Fruit fly (Drosophila melanogaster) whole organism, wandering third instar larva: ENCODE data around the gene NKCC.

Experiments used
- Abd-B ChIP-seq: fragments of >200 bp; optimal IDR thresholded peaks from 2 replicates; lab custom pipeline; 2017; ENCODE audit warnings: missing biosample characterization, missing genetic modification characterization
- CG9705 ChIP-seq: fragments of 200-800 bp; sonication (Bioruptor generic); optimal IDR thresholded peaks from 2 replicates; lab custom pipeline; 2018; ENCODE audit warnings: missing biosample characterization, mild to moderate bottlenecking, missing genetic modification characterization
- Hnf4 ChIP-seq: fragments of 200-800 bp; sonication (Bioruptor generic); optimal IDR thresholded peaks from 2 replicates; lab custom pipeline; 2016; ENCODE audit warnings: missing biosample characterization, mild to moderate bottlenecking, missing genetic modification characterization
- Hr78 ChIP-seq: fragments of >200 bp; optimal IDR thresholded peaks from 2 replicates; lab custom pipeline; 2017; ENCODE audit warnings: missing biosample characterization, missing genetic modification characterization
- Myc ChIP-seq: fragments of >200 bp; optimal IDR thresholded peaks from 2 replicates; lab custom pipeline; 2017
- fru ChIP-seq: fragments of 200-800 bp; sonication (Bioruptor generic); optimal IDR thresholded peaks from 3 replicates; lab custom pipeline; 2016; ENCODE audit warnings: missing biosample characterization, mild to moderate bottlenecking, missing genetic modification characterization
- lola ChIP-seq: fragments of >200 bp; optimal IDR thresholded peaks from 2 replicates; lab custom pipeline; 2017; ENCODE audit warnings: missing biosample characterization, missing genetic modification characterization
- pan ChIP-seq: fragments of >200 bp; optimal IDR thresholded peaks from 2 replicates; lab custom pipeline; 2017
- sv ChIP-seq: fragments of 200-800 bp; sonication (Bioruptor generic); optimal IDR thresholded peaks from 3 replicates; lab custom pipeline; 2016; ENCODE audit warnings: missing biosample characterization, missing genetic modification characterization

DNA sequence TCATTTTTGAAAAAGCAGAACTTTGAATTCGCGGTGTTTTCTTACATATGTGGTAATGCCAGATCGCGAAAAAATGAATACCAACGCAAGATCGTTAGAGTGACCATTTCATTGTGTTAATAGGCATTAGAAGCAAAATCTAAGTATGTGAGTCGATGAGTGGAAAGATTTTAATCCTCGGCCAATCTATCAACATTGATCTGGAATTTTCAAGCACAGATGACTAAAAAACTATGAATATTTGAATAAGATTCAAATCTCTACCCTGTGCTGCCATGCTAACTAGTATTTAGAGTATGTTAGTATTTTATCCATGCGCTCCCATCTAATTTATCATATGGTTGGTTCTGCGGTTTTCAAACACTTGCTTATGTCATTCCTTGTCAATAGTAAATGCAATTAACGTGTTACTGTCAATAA, 14.1 kb upstream of the NKCC start:
- TF ChIP-seq Hr78 (no peak), Myc (lab: Kevin White, UChicago) (peak; percentile 56), sv (GFP tag; lab: Kevin White, UChicago) (no peak), lola (GFP tag; lab: Kevin White, UChicago) (no peak), pan (lab: Kevin White, UChicago) (no peak), fru (GFP tag; lab: Kevin White, UChicago) (no peak), CG9705 (GFP tag; lab: Kevin White, UChicago) (no peak), Abd-B (GFP tag; lab: Kevin White, UChicago) (no peak), Hnf4 (GFP tag; lab: Kevin White, UChicago) (peak; percentile 7)
